Worm (Caenorhabditis elegans): ENCODE data around the gene B0250.18.

B0250.18 gene

DNA sequence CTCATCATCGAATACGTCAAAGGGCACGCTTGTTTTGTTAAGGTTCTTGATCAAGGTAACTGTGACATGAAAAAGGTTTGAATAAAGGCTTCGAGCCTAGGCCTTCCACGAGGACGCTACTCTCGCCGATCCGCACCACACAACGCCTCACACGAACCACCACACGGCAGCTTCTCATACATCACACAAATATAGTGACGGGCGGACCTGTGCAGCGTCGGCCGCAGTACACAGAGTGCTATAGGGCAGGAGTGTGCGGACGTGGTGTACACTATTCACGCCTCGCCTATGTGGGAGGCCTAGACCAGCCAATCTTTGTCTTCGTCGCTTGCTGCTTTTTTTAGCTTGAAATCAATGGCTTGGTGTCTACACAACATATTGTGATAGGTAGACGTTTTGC lies 5.1 kb downstream of the B0250.18 start:
- TF ChIP-seq hlh-6 (tag; optimal IDR thresholded peaks at IDR 0.05) (peak; percentile 12), sdc-2 (tag; optimal IDR thresholded peaks at IDR 0.05) (peak; percentile 25), elt-2 (tag; optimal IDR thresholded peaks at IDR 0.05) (no peak), syd-9 (tag; optimal IDR thresholded peaks at IDR 0.05) (no peak), madf-2 (tag; optimal IDR thresholded peaks at IDR 0.05) (no peak)

DNA sequence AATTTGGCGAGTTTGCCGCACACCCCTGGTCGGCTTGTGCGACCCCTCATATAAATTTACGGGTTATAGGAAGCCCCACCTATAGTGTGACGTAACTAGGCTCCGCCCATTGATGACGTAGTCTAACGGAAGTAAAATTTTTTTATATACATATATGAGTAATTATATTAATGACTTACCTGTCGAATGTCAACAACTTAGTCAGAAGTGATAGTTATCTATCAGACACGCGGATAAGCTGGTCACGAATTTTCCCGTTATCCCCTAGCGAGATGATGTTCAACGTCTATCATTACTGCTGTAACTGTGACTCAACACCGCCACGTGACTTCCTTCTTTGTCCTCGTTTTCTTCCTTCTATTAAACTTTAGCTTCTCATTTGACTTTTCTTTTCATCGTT lies 6.9 kb downstream of the B0250.18 start, which contains the start of gene srd-70:
TSS of gene srd-70 (plus strand) at position 301 of the 400 bp plus-strand sequence.
- TF ChIP-seq gmeb-2 (tag; optimal IDR thresholded peaks at IDR 0.05) (no peak), F13H6.1 (tag; optimal IDR thresholded peaks at IDR 0.05) (no peak), ceh-34 (tag; optimal IDR thresholded peaks at IDR 0.05) (no peak), dmd-4 (tag; optimal IDR thresholded peaks at IDR 0.05; ENCODE audit: borderline replicate concordance) (no peak), C08G9.2 (tag; optimal IDR thresholded peaks at IDR 0.05) (no peak), rnt-1 (tag; optimal IDR thresholded peaks at IDR 0.05) (no peak), ceh-24 (tag; optimal IDR thresholded peaks at IDR 0.05) (no peak), unc-3 (GFP tag; conservative IDR thresholded peaks at IDR 0.05) (no peak), unc-3 (tag; optimal IDR thresholded peaks at IDR 0.05) (no peak), hlh-6 (tag; optimal IDR thresholded peaks at IDR 0.05) (no peak), ceh-14 (tag; optimal IDR thresholded peaks at IDR 0.05) (no peak), elt-4 (tag; optimal IDR thresholded peaks at IDR 0.05) (no peak), che-1 (tag; optimal IDR thresholded peaks at IDR 0.05) (no peak), mec-3 (tag; optimal IDR thresholded peaks at IDR 0.05; ENCODE audit: borderline replicate concordance) (no peak), npax-4 (tag; optimal IDR thresholded peaks at IDR 0.05) (no peak), nhr-232 (tag; optimal IDR thresholded peaks at IDR 0.05) (no peak), unc-86 (tag; optimal IDR thresholded peaks at IDR 0.05) (no peak), unc-42 (tag; optimal IDR thresholded peaks at IDR 0.05) (no peak), ets-4 (tag; optimal IDR thresholded peaks at IDR 0.05) (no peak)

DNA sequence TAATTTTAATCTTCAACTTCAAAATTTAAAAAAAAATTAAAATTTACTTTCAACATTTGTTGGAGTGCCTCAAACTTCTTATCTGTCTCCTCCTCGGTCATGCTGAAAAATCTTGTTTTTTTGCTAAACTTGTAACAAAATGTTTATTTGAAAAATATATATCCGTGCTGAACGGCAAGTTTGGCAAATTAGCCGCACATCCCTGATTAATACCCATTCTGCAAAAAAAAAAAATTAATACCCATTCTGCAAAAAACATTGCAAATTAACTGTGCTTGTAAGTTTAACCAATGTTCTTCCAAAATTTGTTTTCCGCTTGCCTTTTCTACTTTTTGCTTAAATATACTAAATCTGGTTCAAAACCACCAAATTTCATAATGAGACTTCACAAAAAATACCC lies 7.6 kb downstream of the B0250.18 start, which contains the start of gene F48F5.6:
TSS of gene F48F5.6 (minus strand) at position 101 of the 400 bp plus-strand sequence.
- TF ChIP-seq C38D4.7 (GFP tag; optimal IDR thresholded peaks at IDR 0.05) (no peak), ceh-9 (tag; optimal IDR thresholded peaks at IDR 0.05) (no peak)

DNA sequence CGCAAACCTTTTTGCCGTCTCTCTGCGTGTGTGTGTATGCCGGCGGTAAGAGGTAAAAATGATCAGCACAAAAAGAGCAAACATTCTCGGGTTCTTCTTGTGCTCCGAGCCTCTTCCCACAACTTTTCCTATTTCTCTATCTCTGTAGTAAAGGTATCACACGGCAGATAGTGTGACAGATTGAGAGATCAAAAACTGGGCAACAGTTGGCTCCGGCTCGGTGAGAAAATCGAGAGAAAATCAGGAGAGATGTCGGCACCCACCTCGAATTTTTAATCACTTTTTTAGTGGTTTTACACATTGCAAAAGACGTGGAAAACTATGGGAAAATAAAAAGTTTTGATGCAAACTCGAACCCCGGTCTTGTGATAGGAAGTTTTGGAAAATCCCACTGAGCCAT lies 8.9 kb downstream of the B0250.18 start:
- TF ChIP-seq ceh-18 (tag; optimal IDR thresholded peaks at IDR 0.05) = peak; percentile 37
- no peak for TF ChIP-seq ceh-19 (GFP tag; optimal IDR thresholded peaks at IDR 0.05)

DNA sequence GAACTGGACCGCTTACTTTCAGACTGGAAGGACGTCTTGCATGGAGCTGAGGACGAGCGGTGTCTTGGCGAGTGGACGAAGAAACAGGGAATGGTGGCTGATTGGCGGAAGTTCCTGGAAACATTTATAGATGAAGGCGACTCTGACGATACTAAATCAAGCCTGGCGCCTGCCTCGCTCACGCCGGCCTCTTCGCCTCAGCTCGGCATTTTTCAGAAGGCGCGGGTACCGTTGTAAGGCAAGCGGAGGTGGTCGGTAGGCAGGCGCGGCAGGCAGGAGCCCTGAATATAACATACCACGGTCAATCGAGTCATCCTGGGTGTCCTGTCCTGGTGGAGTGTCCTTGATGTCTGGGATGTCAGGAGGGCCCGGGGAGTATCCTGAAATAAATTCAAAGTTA lies 14.8 kb downstream of the B0250.18 start:
- TF ChIP-seq ztf-16 (tag; optimal IDR thresholded peaks at IDR 0.05) (no peak), madf-2 (tag; optimal IDR thresholded peaks at IDR 0.05) (no peak), lim-6 (tag; optimal IDR thresholded peaks at IDR 0.05) (no peak), sox-4 (tag; optimal IDR thresholded peaks at IDR 0.05) (no peak), mec-3 (tag; optimal IDR thresholded peaks at IDR 0.05; ENCODE audit: borderline replicate concordance) (no peak), fkh-6 (tag; optimal IDR thresholded peaks at IDR 0.05) (no peak), ttx-3 (tag; optimal IDR thresholded peaks at IDR 0.05) (no peak), ceh-9 (tag; optimal IDR thresholded peaks at IDR 0.05) (no peak), ceh-45 (GFP tag; IDR thresholded peaks at IDR 0.05) (no peak), npax-4 (tag; optimal IDR thresholded peaks at IDR 0.05) (no peak), sox-2 (GFP tag; IDR thresholded peaks at IDR 0.05) (no peak)

DNA sequence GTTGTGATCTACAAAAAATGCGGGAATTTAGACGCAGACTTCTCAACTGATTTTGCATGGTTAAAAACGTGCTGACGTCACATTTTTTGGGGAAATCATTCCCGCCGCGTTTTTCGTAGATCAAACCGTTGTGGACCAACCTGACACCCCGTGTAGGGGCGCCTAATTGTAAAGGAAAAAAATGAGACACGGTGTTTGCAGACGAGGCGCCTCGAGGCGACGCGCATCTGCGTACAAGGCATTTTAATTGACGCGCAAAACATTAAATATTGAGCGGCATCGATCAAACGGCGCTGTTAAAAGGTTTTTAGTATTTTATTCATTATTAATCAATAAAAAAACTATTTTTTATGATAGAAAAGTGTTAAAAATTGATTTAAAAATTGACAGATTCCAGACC lies 29.3 kb downstream of the B0250.18 start:
- TF ChIP-seq pha-2 (tag; optimal IDR thresholded peaks at IDR 0.05) = peak; percentile 54
